Fruit fly (Drosophila melanogaster) whole organism, pupa: ENCODE results near the gene vri.

Experiments
- CG10348 ChIP-seq: fragments of 200-800 bp; sonication (Bioruptor generic); IDR thresholded peaks from 2 replicates; pipeline ENCODE4 v1.3.6; 2022; ENCODE audit warnings: missing biosample characterization, missing genetic modification characterization
- CG12605 ChIP-seq: fragments of 200-800 bp; sonication (Bioruptor generic); IDR thresholded peaks from 2 replicates; pipeline ENCODE4 v1.3.6; 2022; ENCODE audit warnings: missing biosample characterization, missing genetic modification characterization
- CG13204 ChIP-seq: fragments of 200-800 bp; sonication (Bioruptor generic); optimal IDR thresholded peaks from 2 replicates; lab custom pipeline; 2018; ENCODE audit warnings: missing biosample characterization, mild to moderate bottlenecking, missing genetic modification characterization, moderate library complexity
- CG14655 ChIP-seq: fragments of 200-800 bp; sonication (Bioruptor generic); optimal IDR thresholded peaks from 3 replicates; lab custom pipeline; 2017; ENCODE audit warnings: mild to moderate bottlenecking, missing biosample characterization, missing genetic modification reagents, missing genetic modification characterization
- CG15710 ChIP-seq: fragments of 200-800 bp; sonication (Bioruptor generic); optimal IDR thresholded peaks from 2 replicates; lab custom pipeline; 2018; ENCODE audit warnings: missing biosample characterization, mild to moderate bottlenecking, missing genetic modification characterization, moderate library complexity
- CG17806 ChIP-seq: fragments of 200-800 bp; sonication (Bioruptor generic); optimal IDR thresholded peaks from 2 replicates; lab custom pipeline; 2018; ENCODE audit warnings: missing biosample characterization, mild to moderate bottlenecking, missing genetic modification characterization, moderate library complexity
- CG32121 ChIP-seq: fragments of 200-800 bp; sonication (Bioruptor generic); IDR thresholded peaks from 2 replicates; pipeline ENCODE4 v1.3.6; 2022; ENCODE audit warnings: missing biosample characterization, missing genetic modification characterization
- CG34367 ChIP-seq: fragments of 200-800 bp; sonication (Bioruptor generic); optimal IDR thresholded peaks from 2 replicates; lab custom pipeline; 2018; ENCODE audit warnings: missing biosample characterization, mild to moderate bottlenecking, missing genetic modification characterization
- CG4496 ChIP-seq: fragments of 200-800 bp; sonication (Bioruptor generic); IDR thresholded peaks from 3 replicates; pipeline ENCODE4 v1.3.6; 2022; ENCODE audit warnings: missing biosample characterization, missing genetic modification characterization
- CG8159 ChIP-seq: fragments of 200-800 bp; sonication (Bioruptor generic); optimal IDR thresholded peaks from 3 replicates; lab custom pipeline; 2018; ENCODE audit warnings: missing biosample characterization, mild to moderate bottlenecking, missing genetic modification characterization, moderate library complexity
- CG8301 ChIP-seq: fragments of 200-800 bp; sonication (Bioruptor generic); optimal IDR thresholded peaks from 2 replicates; lab custom pipeline; 2018; ENCODE audit warnings: missing biosample characterization, mild to moderate bottlenecking, missing genetic modification characterization
- CG9948 ChIP-seq: fragments of 200-800 bp; sonication (Bioruptor generic); optimal IDR thresholded peaks from 2 replicates; lab custom pipeline; 2018; ENCODE audit warnings: missing biosample characterization, mild to moderate bottlenecking, missing genetic modification characterization, moderate library complexity
- D1 ChIP-seq: fragments of 200-800 bp; sonication (Bioruptor generic); optimal IDR thresholded peaks from 2 replicates; lab custom pipeline; 2018; ENCODE audit warnings: missing biosample characterization, mild to moderate bottlenecking, missing genetic modification characterization, moderate library complexity
- EcR ChIP-seq: fragments of 200-800 bp; sonication (Bioruptor generic); optimal IDR thresholded peaks from 3 replicates; lab custom pipeline; 2019; ENCODE audit warnings: missing biosample characterization, missing genetic modification characterization, mild to moderate bottlenecking, moderate library complexity, missing genetic modification reagents
- Ets98B ChIP-seq: fragments of 200-800 bp; sonication (Bioruptor generic); IDR thresholded peaks from 2 replicates; pipeline ENCODE4 v1.3.6; 2022; ENCODE audit warnings: missing biosample characterization, missing genetic modification characterization
- Pif1A ChIP-seq: fragments of 200-800 bp; sonication (Bioruptor generic); optimal IDR thresholded peaks from 3 replicates; lab custom pipeline; 2016; ENCODE audit warnings: missing biosample characterization, missing genetic modification characterization
- Pif1B ChIP-seq: fragments of 200-800 bp; sonication (Bioruptor generic); optimal IDR thresholded peaks from 3 replicates; lab custom pipeline; 2016; ENCODE audit warnings: missing biosample characterization, missing genetic modification characterization
- Snoo ChIP-seq: fragments of 200-800 bp; sonication (Bioruptor generic); optimal IDR thresholded peaks from 3 replicates; lab custom pipeline; 2017; ENCODE audit warnings: missing biosample characterization, mild to moderate bottlenecking, missing genetic modification characterization, inconsistent platforms
- fd96Ca ChIP-seq: fragments of 200-800 bp; sonication (Bioruptor generic); IDR thresholded peaks from 3 replicates; pipeline ENCODE4 v1.3.6; 2022; ENCODE audit warnings: missing biosample characterization, missing genetic modification characterization
- gl ChIP-seq: fragments of 200-800 bp; sonication (Bioruptor generic); optimal IDR thresholded peaks from 2 replicates; lab custom pipeline; 2018; ENCODE audit warnings: missing biosample characterization, mild to moderate bottlenecking, missing genetic modification characterization
- rn ChIP-seq: fragments of 200-800 bp; sonication (Bioruptor generic); IDR thresholded peaks from 2 replicates; pipeline ENCODE4 v1.3.6; 2022; ENCODE audit warnings: missing biosample characterization, missing genetic modification characterization

Gene vri

dm6 chr2L:5254105-5254711 is 34.5 kb upstream of the vri start:
- TF ChIP-seq CG17806 (tag; lab: Kevin White, UChicago) (peak; percentile 94), gl (tag; lab: Kevin White, UChicago) (peak; percentile 87), CG32121 (GFP tag; lab: Robert Waterston, UW) (peak; percentile 62), Pif1B (GFP tag; lab: Kevin White, UChicago) (peak; percentile 89), CG4496 (GFP tag; lab: Robert Waterston, UW) (peak; percentile 84), CG12605 (peak; percentile 76), CG15710 (tag; lab: Kevin White, UChicago) (peak; percentile 93), fd96Ca (GFP tag; lab: Robert Waterston, UW) (peak; percentile 76), Ets98B (GFP tag; lab: Robert Waterston, UW) (peak; percentile 72), CG9948 (tag; lab: Kevin White, UChicago) (peak; percentile 92), CG8159 (tag; lab: Kevin White, UChicago) (peak; percentile 94), rn (GFP tag; lab: Robert Waterston, UW) (peak; percentile 77), D1 (peak; percentile 89), CG14655 (GFP tag; lab: Kevin White, UChicago) (peak; percentile 90), CG10348 (GFP tag; lab: Robert Waterston, UW) (no peak), EcR (GFP tag; lab: Kevin White, UChicago) (peak; percentile 35), CG34367 (tag; lab: Kevin White, UChicago) (peak; percentile 93), Snoo (tag; lab: Kevin White, UChicago) (peak; percentile 95), CG13204 (GFP tag; lab: Kevin White, UChicago) (peak; percentile 82), CG8301 (tag; lab: Kevin White, UChicago) (peak; percentile 89), Pif1A (GFP tag; lab: Kevin White, UChicago) (peak; percentile 89)

DNA sequence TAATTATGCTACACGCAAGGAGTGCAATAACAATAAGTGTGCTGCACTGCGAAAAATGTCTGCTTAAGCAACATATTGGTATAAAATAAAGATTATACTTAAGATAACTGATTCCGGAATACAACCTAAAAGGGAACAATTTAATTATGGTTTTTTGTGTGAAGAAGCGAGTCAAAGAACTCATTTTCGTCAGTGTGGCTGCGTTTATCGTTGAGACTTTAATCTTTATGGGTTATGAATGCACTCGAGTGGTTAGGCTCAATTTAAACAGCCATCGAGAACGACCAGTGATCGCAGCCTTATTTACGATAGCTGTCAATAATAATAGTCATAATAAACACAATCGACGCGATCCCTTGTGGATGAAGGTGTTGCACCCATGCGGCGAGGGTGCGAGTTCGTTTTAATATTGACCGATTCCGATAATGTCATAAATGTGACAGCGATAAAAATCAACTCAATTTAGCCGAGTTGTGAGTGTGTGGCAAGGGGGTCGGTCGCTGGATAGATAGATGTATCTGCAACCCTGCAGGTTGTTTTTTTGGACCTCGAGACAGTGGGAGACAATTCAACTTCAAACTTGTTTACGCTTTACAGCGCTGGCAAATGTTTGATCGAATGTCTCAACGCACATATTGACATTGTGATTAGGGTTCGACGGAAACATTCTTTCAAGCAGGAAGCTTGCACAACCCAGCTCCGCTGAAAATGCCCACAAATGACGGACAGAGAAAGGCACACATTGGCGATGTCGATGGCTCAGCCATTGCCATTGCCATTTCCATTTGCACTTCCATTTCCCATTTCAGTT is 32.5 kb upstream of the vri start:
- TF ChIP-seq CG8301 (tag; lab: Kevin White, UChicago) (peak; percentile 33), D1 (no peak), CG10348 (GFP tag; lab: Robert Waterston, UW) (no peak), CG13204 (GFP tag; lab: Kevin White, UChicago) (peak; percentile 38), CG14655 (GFP tag; lab: Kevin White, UChicago) (peak; percentile 40), CG12605 (no peak; the same call in 1 of the 2 replicates), CG15710 (tag; lab: Kevin White, UChicago) (peak; percentile 56), CG34367 (tag; lab: Kevin White, UChicago) (peak; percentile 42), CG17806 (tag; lab: Kevin White, UChicago) (peak; percentile 67), CG32121 (GFP tag; lab: Robert Waterston, UW) (no peak), rn (GFP tag; lab: Robert Waterston, UW) (peak; percentile 29; the same call in 1 of the 2 replicates), Snoo (tag; lab: Kevin White, UChicago) (peak; percentile 61), Pif1B (GFP tag; lab: Kevin White, UChicago) (peak; percentile 37), Ets98B (GFP tag; lab: Robert Waterston, UW) (peak; percentile 30), Pif1A (GFP tag; lab: Kevin White, UChicago) (peak; percentile 62), fd96Ca (GFP tag; lab: Robert Waterston, UW) (peak; percentile 65; the same call in 1 of the 3 replicates), gl (tag; lab: Kevin White, UChicago) (peak; percentile 40), CG8159 (tag; lab: Kevin White, UChicago) (peak; percentile 68), EcR (GFP tag; lab: Kevin White, UChicago) (peak; percentile 87), CG9948 (tag; lab: Kevin White, UChicago) (peak; percentile 55), CG4496 (GFP tag; lab: Robert Waterston, UW) (peak; percentile 69; the same call in 1 of the 3 replicates)

dm6 chr2L:5259076-5259843 is 29.5 kb upstream of the vri start:
- no peak for TF ChIP-seq CG9948 (tag; lab: Kevin White, UChicago)
- TF ChIP-seq CG4496 (GFP tag; lab: Robert Waterston, UW), result 0 out of 3 replicates have a peak, but pooled peaks have one; percentile 18
- peak; percentile 49 for TF ChIP-seq EcR (GFP tag; lab: Kevin White, UChicago)
- TF ChIP-seq CG13204 (GFP tag; lab: Kevin White, UChicago), result peak; percentile 76

DNA sequence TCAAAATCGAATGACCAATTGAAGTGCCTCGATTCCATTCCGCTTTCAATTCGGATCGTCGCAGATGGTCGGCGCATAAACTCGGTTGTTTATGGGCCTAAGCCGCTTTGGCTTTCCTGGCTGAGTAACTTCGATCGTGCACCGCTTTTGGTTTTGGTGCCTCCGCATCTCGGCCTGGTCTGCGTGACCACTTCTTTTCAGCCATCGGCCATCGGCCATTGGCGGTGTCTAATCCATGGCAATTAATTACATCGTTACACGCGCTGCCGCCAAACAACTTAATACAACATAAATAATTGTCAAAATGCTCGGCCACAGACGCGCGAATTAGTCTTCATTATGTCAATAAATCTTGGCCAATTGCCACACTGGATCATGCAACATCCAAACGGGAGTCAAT is 28.5 kb upstream of the vri start:
- no peak for TF ChIP-seq fd96Ca (GFP tag; lab: Robert Waterston, UW)
- TF ChIP-seq Pif1A (GFP tag; lab: Kevin White, UChicago), result no peak
- no peak for TF ChIP-seq CG9948 (tag; lab: Kevin White, UChicago)
- TF ChIP-seq rn (GFP tag; lab: Robert Waterston, UW), result no peak
- TF ChIP-seq CG10348 (GFP tag; lab: Robert Waterston, UW), result no peak
- no peak for TF ChIP-seq CG32121 (GFP tag; lab: Robert Waterston, UW)
- TF ChIP-seq EcR (GFP tag; lab: Kevin White, UChicago), result no peak
- no peak for TF ChIP-seq CG8159 (tag; lab: Kevin White, UChicago)
- no peak for TF ChIP-seq CG14655 (GFP tag; lab: Kevin White, UChicago)
- no peak for TF ChIP-seq gl (tag; lab: Kevin White, UChicago)
- no peak for TF ChIP-seq D1
- no peak for TF ChIP-seq Ets98B (GFP tag; lab: Robert Waterston, UW)
- TF ChIP-seq CG34367 (tag; lab: Kevin White, UChicago), result no peak
- no peak for TF ChIP-seq CG4496 (GFP tag; lab: Robert Waterston, UW)
- TF ChIP-seq, all 21 proteins: peak for 0
